Worm (Caenorhabditis elegans) whole organism, midembryonic: ENCODE data around the gene daz-1.

Source experiments
- flt-1 ChIP-seq: fragments of 200-800 bp; sonication (Bioruptor generic); IDR thresholded peaks from 2 replicates; pipeline ENCODE4 v1.3.6; 2022; ENCODE audit warnings: missing genetic modification characterization, missing compliant biosample characterization
- ztf-29 ChIP-seq: fragments of 200-800 bp; sonication (Bioruptor generic); IDR thresholded peaks from 2 replicates; pipeline ENCODE4 v1.3.6; 2022; ENCODE audit warnings: missing genetic modification reagents, missing genetic modification characterization, missing compliant biosample characterization

DNA sequence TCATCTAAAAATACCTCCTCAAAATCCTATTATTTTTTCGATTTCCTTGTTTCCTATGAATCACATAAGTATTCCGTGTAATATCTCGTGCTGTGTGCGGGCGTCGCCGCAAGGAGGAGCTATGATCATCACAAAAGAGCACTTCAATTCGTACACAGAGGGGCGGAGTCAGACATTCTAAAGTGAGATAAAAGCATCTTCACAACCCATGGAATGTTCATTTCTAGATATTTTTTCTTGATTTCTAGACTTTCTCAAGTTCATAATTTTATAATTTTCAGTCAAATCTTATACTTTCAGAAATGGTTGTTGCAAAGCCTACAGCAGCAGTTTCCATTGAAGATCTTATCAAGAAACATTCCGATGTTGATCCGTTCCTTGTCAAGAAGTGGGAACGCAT is 8.7 kb upstream of the daz-1 start, which contains the start of gene cex-1:
- no peak for TF ChIP-seq flt-1 (GFP tag; lab: Robert Waterston, UW)
- TF ChIP-seq ztf-29 (GFP tag; lab: Robert Waterston, UW), result no peak
